Worm (Caenorhabditis elegans) whole organism, L4/young adult: ENCODE measurements around the gene F56C9.8.

Experiments used
- W03F9.2 ChIP-seq: fragments of 150-350 bp; optimal IDR thresholded peaks from 2 replicates; lab custom pipeline; 2014; ENCODE audit warnings: missing biosample characterization, missing genetic modification characterization
- dao-5 ChIP-seq: sonication (generic microtip); optimal IDR thresholded peaks from 2 replicates; lab custom pipeline; 2016; ENCODE audit warnings: missing genotype, missing genetic modification characterization, moderate library complexity, missing compliant biosample characterization
- him-1 ChIP-seq: sonication (generic microtip); optimal IDR thresholded peaks from 2 replicates; lab custom pipeline; 2016; ENCODE audit warnings: missing genotype, missing genetic modification reagents, missing genetic modification characterization, missing compliant biosample characterization

DNA sequence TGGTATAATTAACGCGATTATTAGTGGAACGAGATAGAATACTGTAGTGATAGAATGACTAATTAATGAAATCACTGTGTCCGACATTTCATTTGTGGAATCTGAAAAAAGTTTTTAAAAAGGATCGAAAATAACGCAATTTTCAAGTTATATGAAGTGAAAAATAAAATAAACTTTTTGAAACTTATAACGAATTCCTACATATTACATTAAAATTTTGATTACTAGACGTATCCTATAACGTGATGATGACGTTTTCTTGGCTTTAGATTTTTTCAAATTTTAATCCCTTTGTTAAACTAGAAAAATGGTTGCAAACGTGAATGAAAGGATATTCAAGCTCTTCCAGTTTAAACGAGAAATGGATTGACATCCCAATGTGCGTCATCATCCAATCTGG, 28.8 kb downstream of the F56C9.8 start, which contains the start of gene algn-11:
- no peak for TF ChIP-seq him-1 (tag; lab: Kevin White, UChicago)
- TF ChIP-seq dao-5: no peak
- TF ChIP-seq W03F9.2 (tag; lab: Kevin White, UChicago): no peak
